Worm (Caenorhabditis elegans): ENCODE data around the gene syx-3.

syx-3 gene

ce11 chrX:5387629-5388028 lies 38.7 kb downstream of the syx-3 start:
- TF ChIP-seq hnd-1 (tag; optimal IDR thresholded peaks at IDR 0.05) (no peak), tbx-11 (GFP tag; IDR thresholded peaks at IDR 0.05) (no peak), aly-1 (tag; optimal IDR thresholded peaks at IDR 0.05) (no peak), hmg-4 (GFP tag; optimal IDR thresholded peaks at IDR 0.05) (no peak), pes-1 (GFP tag; IDR thresholded peaks at IDR 0.05) (no peak), ceh-13 (GFP tag; optimal IDR thresholded peaks at IDR 0.05) (no peak), flt-1 (GFP tag; IDR thresholded peaks at IDR 0.05) (no peak), tbx-37 (GFP tag; conservative IDR thresholded peaks at IDR 0.05) (no peak), ceh-36 (tag; optimal IDR thresholded peaks at IDR 0.05) (no peak)

- TF ChIP-seq F13C5.2 (tag; optimal IDR thresholded peaks at IDR 0.05) (no peak), flt-1 (GFP tag; IDR thresholded peaks at IDR 0.05) (no peak), ets-7 (tag; optimal IDR thresholded peaks at IDR 0.05) (no peak), hmbx-1 (tag; optimal IDR thresholded peaks at IDR 0.05) (no peak)
Observed at ce11 chrX:5397300-5397699, 48.4 kb downstream of the syx-3 start, which contains the start of gene C03F11.2. Gene C03F11.2, minus strand, starts transcription at chrX:5397400.

ce11 chrX:5400524-5400923 lies 51.6 kb downstream of the syx-3 start, which contains the start of gene scav-1:
Gene scav-1, minus strand, starts transcription at chrX:5400584.
- TF ChIP-seq tbx-37 (GFP tag; conservative IDR thresholded peaks at IDR 0.05) (no peak), flt-1 (GFP tag; IDR thresholded peaks at IDR 0.05) (no peak)
